Fruit fly (Drosophila melanogaster) whole organism, wandering third instar larva: ENCODE measurements around the gene CheA29a.

Experiments
- CG32264 ChIP-seq: fragments of 200-800 bp; sonication (Bioruptor generic); optimal IDR thresholded peaks from 2 replicates; lab custom pipeline; 2016; ENCODE audit warnings: missing biosample characterization, missing genetic modification characterization
- CG9705 ChIP-seq: fragments of 200-800 bp; sonication (Bioruptor generic); optimal IDR thresholded peaks from 2 replicates; lab custom pipeline; 2018; ENCODE audit warnings: missing biosample characterization, mild to moderate bottlenecking, missing genetic modification characterization
- CrebA ChIP-seq: fragments of 200-800 bp; sonication (Bioruptor generic); optimal IDR thresholded peaks from 2 replicates; lab custom pipeline; 2016; ENCODE audit warnings: missing biosample characterization, mild to moderate bottlenecking, missing genetic modification characterization, borderline replicate concordance
- Dfd ChIP-seq: fragments of >200 bp; optimal IDR thresholded peaks from 2 replicates; lab custom pipeline; 2017; ENCODE audit warnings: missing biosample characterization, missing genetic modification characterization
- Dif ChIP-seq: fragments of 200-275, 200-300 bp; sonication (Bioruptor generic); optimal IDR thresholded peaks from 2 replicates; lab custom pipeline; 2018; ENCODE audit warnings: missing biosample characterization, missing genetic modification characterization; ENCODE audit not compliant: partially characterized antibody
- GATAd ChIP-seq: sonication (Bioruptor generic); optimal IDR thresholded peaks from 2 replicates; lab custom pipeline; 2016; ENCODE audit warnings: missing biosample characterization, missing genetic modification characterization
- HLH106 ChIP-seq: fragments of 200-800 bp; optimal IDR thresholded peaks from 3 replicates; lab custom pipeline; 2019; ENCODE audit warnings: missing biosample characterization, mild to moderate bottlenecking, missing genetic modification characterization, moderate library complexity
- Hnf4 ChIP-seq: fragments of 200-800 bp; sonication (Bioruptor generic); optimal IDR thresholded peaks from 2 replicates; lab custom pipeline; 2016; ENCODE audit warnings: missing biosample characterization, mild to moderate bottlenecking, missing genetic modification characterization
- Hr78 ChIP-seq: fragments of >200 bp; optimal IDR thresholded peaks from 2 replicates; lab custom pipeline; 2017; ENCODE audit warnings: missing biosample characterization, missing genetic modification characterization
- Hr83 ChIP-seq: fragments of 200-300 bp; sonication (Bioruptor generic); optimal IDR thresholded peaks from 2 replicates; lab custom pipeline; 2016; ENCODE audit warnings: missing biosample characterization, mild to moderate bottlenecking, missing genetic modification characterization, moderate library complexity; ENCODE audit not compliant: poor library complexity, severe bottlenecking
- Jra ChIP-seq: sonication (Bioruptor generic); optimal IDR thresholded peaks from 2 replicates; lab custom pipeline; 2016; ENCODE audit warnings: missing biosample characterization, missing genetic modification characterization
- Mio ChIP-seq: sonication (Bioruptor generic); optimal IDR thresholded peaks from 2 replicates; lab custom pipeline; 2016; ENCODE audit warnings: missing biosample characterization, missing genetic modification characterization
- Myc ChIP-seq: fragments of >200 bp; optimal IDR thresholded peaks from 2 replicates; lab custom pipeline; 2017
- OdsH ChIP-seq: fragments of 200-800 bp; sonication (Bioruptor generic); optimal IDR thresholded peaks from 2 replicates; lab custom pipeline; 2016; ENCODE audit warnings: missing biosample characterization, mild to moderate bottlenecking, missing genetic modification characterization
- Rel ChIP-seq, 2 experiments: fragments of 200-800 bp; sonication (Bioruptor generic) in 1 of 2; optimal IDR thresholded peaks; 2 replicates in 1 of 2; 3 replicates in 1 of 2; lab custom pipeline; 2016 to 2019; ENCODE audit warnings: mild to moderate bottlenecking in 2 of 2, missing biosample characterization in 2 of 2, missing genetic modification characterization in 2 of 2, moderate library complexity in 1 of 2
- Sp1 ChIP-seq: fragments of 200-800 bp; sonication (Bioruptor generic); optimal IDR thresholded peaks from 3 replicates; lab custom pipeline; 2019; ENCODE audit warnings: missing biosample characterization, mild to moderate bottlenecking, missing genetic modification characterization, moderate library complexity
- Vsx2 ChIP-seq: fragments of 200-300, 225-300 bp; sonication (Bioruptor generic); optimal IDR thresholded peaks from 2 replicates; lab custom pipeline; 2018; ENCODE audit warnings: missing biosample characterization, missing genetic modification characterization; ENCODE audit not compliant: partially characterized antibody
- br ChIP-seq: fragments of 200-800 bp; sonication (Bioruptor generic); optimal IDR thresholded peaks from 2 replicates; lab custom pipeline; 2016; ENCODE audit warnings: missing biosample characterization, missing genetic modification characterization
- brk ChIP-seq: fragments of 200-800 bp; sonication (Bioruptor generic); optimal IDR thresholded peaks from 2 replicates; lab custom pipeline; 2016; ENCODE audit warnings: missing biosample characterization, mild to moderate bottlenecking, missing genetic modification characterization
- dl ChIP-seq, 2 experiments: fragments of 175-275, 200-275 bp in 1 of 2; fragments of 200-275 bp in 1 of 2; sonication (Bioruptor generic); optimal IDR thresholded peaks; lab custom pipeline; 2018; ENCODE audit warnings: mild to moderate bottlenecking in 2 of 2, missing biosample characterization in 2 of 2, missing genetic modification characterization in 2 of 2, moderate library complexity in 2 of 2; ENCODE audit not compliant: partially characterized antibody in 2 of 2, insufficient read depth in 1 of 2
- dmrt93B ChIP-seq: fragments of 200-800 bp; sonication (Bioruptor generic); optimal IDR thresholded peaks from 2 replicates; lab custom pipeline; 2018; ENCODE audit warnings: missing biosample characterization, mild to moderate bottlenecking, missing genetic modification characterization
- dsf ChIP-seq: sonication (Bioruptor generic); optimal IDR thresholded peaks from 2 replicates; lab custom pipeline; 2016; ENCODE audit warnings: missing biosample characterization, missing genetic modification characterization, borderline replicate concordance
- ey ChIP-seq: fragments of 200-800 bp; sonication (Bioruptor generic); optimal IDR thresholded peaks from 2 replicates; lab custom pipeline; 2016; ENCODE audit warnings: missing biosample characterization, missing genetic modification characterization
- foxo ChIP-seq, 2 experiments: fragments of 200-800 bp; sonication (Bioruptor generic); optimal IDR thresholded peaks; 2 replicates in 1 of 2; 3 replicates in 1 of 2; lab custom pipeline; 2016 to 2017; ENCODE audit warnings: missing biosample characterization in 2 of 2, missing genetic modification characterization in 2 of 2
- fru ChIP-seq: fragments of 200-800 bp; sonication (Bioruptor generic); optimal IDR thresholded peaks from 3 replicates; lab custom pipeline; 2016; ENCODE audit warnings: missing biosample characterization, mild to moderate bottlenecking, missing genetic modification characterization
- h ChIP-seq: fragments of 200-800 bp; sonication (Bioruptor generic); optimal IDR thresholded peaks from 3 replicates; lab custom pipeline; 2016; ENCODE audit warnings: missing biosample characterization, mild to moderate bottlenecking, missing genetic modification characterization
- jim ChIP-seq: fragments of 175-275, 200-325 bp; sonication (Bioruptor generic); optimal IDR thresholded peaks from 2 replicates; lab custom pipeline; 2016; ENCODE audit warnings: missing biosample characterization, mild to moderate bottlenecking, missing genetic modification characterization
- lola ChIP-seq: fragments of >200 bp; optimal IDR thresholded peaks from 2 replicates; lab custom pipeline; 2017; ENCODE audit warnings: missing biosample characterization, missing genetic modification characterization
- pan ChIP-seq: fragments of >200 bp; optimal IDR thresholded peaks from 2 replicates; lab custom pipeline; 2017
- psq ChIP-seq: fragments of 200-800 bp; sonication (Bioruptor generic); optimal IDR thresholded peaks from 3 replicates; lab custom pipeline; 2017; ENCODE audit warnings: missing biosample characterization, mild to moderate bottlenecking, missing genetic modification characterization, moderate library complexity
- rgr ChIP-seq: fragments of 200-800 bp; sonication (Bioruptor generic); optimal IDR thresholded peaks from 3 replicates; lab custom pipeline; 2016; ENCODE audit warnings: missing biosample characterization, mild to moderate bottlenecking, missing genetic modification characterization
- sage ChIP-seq: fragments of 200-800 bp; sonication (Bioruptor generic); optimal IDR thresholded peaks from 2 replicates; lab custom pipeline; 2016; ENCODE audit warnings: missing biosample characterization, mild to moderate bottlenecking, missing genetic modification characterization
- sv ChIP-seq: fragments of 200-800 bp; sonication (Bioruptor generic); optimal IDR thresholded peaks from 3 replicates; lab custom pipeline; 2016; ENCODE audit warnings: missing biosample characterization, missing genetic modification characterization
- tai ChIP-seq: sonication (Bioruptor generic); optimal IDR thresholded peaks from 2 replicates; lab custom pipeline; 2016; ENCODE audit warnings: missing biosample characterization, missing genetic modification characterization
- woc ChIP-seq: sonication (Bioruptor generic); optimal IDR thresholded peaks from 2 replicates; lab custom pipeline; 2016; ENCODE audit warnings: missing biosample characterization, mild to moderate bottlenecking, missing genetic modification characterization

CheA29a gene

dm6 chr2L:8463144-8464106 is 13.7 kb upstream of the CheA29a start, which contains the start of gene Agpat2:
Agpat2 (minus strand) TSS chr2L:8463994.
- peak; percentile 71 for TF ChIP-seq sv (GFP tag; lab: Kevin White, UChicago)
- TF ChIP-seq rgr (GFP tag; lab: Kevin White, UChicago): peak; percentile 76
- peak; percentile 70 for TF ChIP-seq woc (GFP tag; lab: Kevin White, UChicago)
- TF ChIP-seq dmrt93B (GFP tag; lab: Kevin White, UChicago): peak; percentile 52
- TF ChIP-seq CG9705 (GFP tag; lab: Kevin White, UChicago): peak; percentile 1
- TF ChIP-seq jim: no peak
- TF ChIP-seq tai (GFP tag; lab: Kevin White, UChicago): peak; percentile 71
- peak in 1 of 2 experiments; percentile 83 for TF ChIP-seq foxo (GFP tag; optimal IDR thresholded peaks at IDR 0.05; lab: Kevin White, UChicago)
- peak; percentile 69 for TF ChIP-seq sage (GFP tag; lab: Kevin White, UChicago)
- no peak for TF ChIP-seq Myc (lab: Kevin White, UChicago)
- peak; percentile 80 for TF ChIP-seq ey (GFP tag; lab: Kevin White, UChicago)
- TF ChIP-seq fru: peak; percentile 82
- peak; percentile 56 for TF ChIP-seq Hnf4 (GFP tag; lab: Kevin White, UChicago)
- TF ChIP-seq psq (GFP tag; lab: Kevin White, UChicago): peak; percentile 72
- TF ChIP-seq HLH106 (tag; lab: Kevin White, UChicago): peak; percentile 69
- TF ChIP-seq CG32264 (GFP tag; lab: Kevin White, UChicago): peak; percentile 53
- peak; percentile 58 for TF ChIP-seq brk
- no peak for TF ChIP-seq Vsx2 (GFP tag; lab: Kevin White, UChicago)
- no peak for TF ChIP-seq dsf (GFP tag; lab: Kevin White, UChicago)
- TF ChIP-seq h (GFP tag; lab: Kevin White, UChicago): peak; percentile 89
- TF ChIP-seq br (GFP tag; lab: Kevin White, UChicago): peak; percentile 77
- TF ChIP-seq OdsH (GFP tag; lab: Kevin White, UChicago): peak; percentile 79
- TF ChIP-seq Dfd (GFP tag; lab: Kevin White, UChicago): no peak
- peak; percentile 72 for TF ChIP-seq Sp1

DNA sequence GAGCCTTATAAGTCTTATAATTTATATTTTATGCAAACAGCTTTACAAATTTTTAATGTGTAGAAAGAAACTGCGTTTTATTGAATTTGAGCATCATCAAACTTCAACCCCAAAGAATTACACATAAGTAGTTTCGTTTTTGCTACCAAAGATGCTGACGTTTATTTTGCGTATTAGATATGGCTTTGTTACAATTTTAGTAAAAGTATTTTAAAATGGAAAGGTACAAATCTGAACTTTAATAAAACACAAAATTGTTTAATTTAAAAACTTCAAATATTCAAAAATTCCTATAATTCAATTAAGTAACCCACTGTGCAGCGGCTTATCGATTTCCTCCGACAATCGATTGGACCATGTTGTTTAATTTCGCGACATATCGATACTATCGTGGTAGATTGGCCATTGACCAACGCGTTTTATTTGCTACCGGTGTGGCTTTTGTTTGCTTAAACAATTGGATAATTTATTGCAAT is 13.0 kb upstream of the CheA29a start, which contains the start of gene prg:
prg (plus strand) TSS at position 382 of the 476 bp plus-strand sequence.
- TF ChIP-seq brk (peak; percentile 51), sage (GFP tag; lab: Kevin White, UChicago) (peak; percentile 32), CG9705 (GFP tag; lab: Kevin White, UChicago) (peak; percentile 44), dsf (GFP tag; lab: Kevin White, UChicago) (peak; percentile 15), Dif (GFP tag; lab: Kevin White, UChicago) (no peak), HLH106 (tag; lab: Kevin White, UChicago) (peak; percentile 64), Jra (peak; percentile 63), foxo (GFP tag; optimal IDR thresholded peaks at IDR 0.05; lab: Kevin White, UChicago) (peak; percentile 40 to 76), woc (GFP tag; lab: Kevin White, UChicago) (peak; percentile 84), rgr (GFP tag; lab: Kevin White, UChicago) (peak; percentile 62), jim (no peak), Vsx2 (GFP tag; lab: Kevin White, UChicago) (no peak), GATAd (GFP tag; lab: Kevin White, UChicago) (no peak), Hr83 (GFP tag; lab: Kevin White, UChicago) (peak; percentile 40), Hnf4 (GFP tag; lab: Kevin White, UChicago) (peak; percentile 66), OdsH (GFP tag; lab: Kevin White, UChicago) (peak; percentile 28), ey (GFP tag; lab: Kevin White, UChicago) (peak; percentile 45), lola (GFP tag; lab: Kevin White, UChicago) (no peak), sv (GFP tag; lab: Kevin White, UChicago) (peak; percentile 64), tai (GFP tag; lab: Kevin White, UChicago) (peak; percentile 82), Hr78 (no peak), h (GFP tag; lab: Kevin White, UChicago) (peak; percentile 78), pan (lab: Kevin White, UChicago) (no peak), CG32264 (GFP tag; lab: Kevin White, UChicago) (peak; percentile 8), psq (GFP tag; lab: Kevin White, UChicago) (peak; percentile 33), Sp1 (peak; percentile 66), fru (peak; percentile 74), dl (GFP tag; optimal IDR thresholded peaks at IDR 0.05; lab: Kevin White, UChicago; ENCODE audit: insufficient read depth in 1 of 2, partially characterized antibody in 2 of 2) (no peak), Rel (GFP tag; optimal IDR thresholded peaks at IDR 0.05; lab: Kevin White, UChicago) (no peak), Rel (tag; optimal IDR thresholded peaks at IDR 0.05; lab: Kevin White, UChicago) (no peak), br (GFP tag; lab: Kevin White, UChicago) (peak; percentile 28), Myc (lab: Kevin White, UChicago) (peak; percentile 55), CrebA (GFP tag; lab: Kevin White, UChicago) (no peak), Mio (GFP tag; lab: Kevin White, UChicago) (no peak)
